Worm (Caenorhabditis elegans): ENCODE results near the gene F37A8.2.

Gene F37A8.2

DNA sequence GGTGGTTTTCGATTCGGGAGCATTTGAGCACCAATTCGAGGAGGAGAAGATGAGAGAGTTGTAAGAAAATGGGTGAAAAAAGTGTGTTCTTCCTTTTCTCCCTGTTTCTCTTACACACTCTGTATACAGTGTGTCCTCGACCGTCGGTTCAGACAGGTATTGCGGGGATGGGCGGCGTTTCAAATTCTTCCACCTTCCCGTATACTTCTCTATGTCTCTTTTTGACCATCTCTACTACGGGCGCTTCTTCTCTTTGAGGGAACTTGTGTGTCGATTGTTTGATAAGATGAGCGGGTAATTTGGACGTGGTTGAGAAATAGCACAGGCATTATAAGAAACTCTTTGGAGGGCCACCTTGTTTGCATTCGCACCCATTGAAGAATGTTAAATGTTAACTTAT is 43.7 kb downstream of the F37A8.2 start (continued):
- TF ChIP-seq aha-1 (tag) = peak; percentile 2
- TF ChIP-seq lin-15B (tag; optimal IDR thresholded peaks at IDR 0.05) = no peak
- TF ChIP-seq madf-5 (GFP tag; IDR thresholded peaks at IDR 0.05) = no peak
- TF ChIP-seq daf-19 (GFP tag; conservative IDR thresholded peaks at IDR 0.05) = no peak
- no peak for TF ChIP-seq egl-43 (GFP tag; IDR thresholded peaks at IDR 0.05)
- no peak for TF ChIP-seq lin-38 (GFP tag; IDR thresholded peaks at IDR 0.05)
- TF ChIP-seq F26F4.8 (GFP tag; conservative IDR thresholded peaks at IDR 0.05) = no peak
- TF ChIP-seq nhr-77 (tag; optimal IDR thresholded peaks at IDR 0.05) = peak; percentile 78
- peak; percentile 33 for TF ChIP-seq mep-1 (tag; optimal IDR thresholded peaks at IDR 0.05)
- TF ChIP-seq zip-2 (tag; optimal IDR thresholded peaks at IDR 0.05) = no peak
- TF ChIP-seq Y48G9A.11 (GFP tag; IDR thresholded peaks at IDR 0.05) = no peak
- no peak for TF ChIP-seq spr-3 (GFP tag; optimal IDR thresholded peaks at IDR 0.05)
- no peak for TF ChIP-seq zfp-2 (tag; optimal IDR thresholded peaks at IDR 0.05)
- no peak for TF ChIP-seq ama-1 (optimal IDR thresholded peaks at IDR 0.05)
- TF ChIP-seq dpl-1 (GFP tag; optimal IDR thresholded peaks at IDR 0.05) = peak; percentile 42
- no peak for TF ChIP-seq F44E2.7 (GFP tag; IDR thresholded peaks at IDR 0.05)
- no peak for TF ChIP-seq nhr-11 (tag; optimal IDR thresholded peaks at IDR 0.05)
- TF ChIP-seq lsy-2 (tag; optimal IDR thresholded peaks at IDR 0.05) = peak in 1 of 2 experiments; percentile 37
- no peak for TF ChIP-seq fos-1 (tag; optimal IDR thresholded peaks at IDR 0.05)
- TF ChIP-seq mdt-29 (GFP tag; IDR thresholded peaks at IDR 0.05) = no peak
- TF ChIP-seq hlh-11 (tag; optimal IDR thresholded peaks at IDR 0.05) = peak; percentile 69
- TF ChIP-seq Y105C5A.15 (GFP tag; IDR thresholded peaks at IDR 0.05) = no peak
- no peak for TF ChIP-seq T26A8.4 (GFP tag; IDR thresholded peaks at IDR 0.05)
- TF ChIP-seq fkh-10 (GFP tag; optimal IDR thresholded peaks at IDR 0.05) = no peak
- TF ChIP-seq set-16 (GFP tag; IDR thresholded peaks at IDR 0.05) = no peak
- TF ChIP-seq nhr-10 (tag; optimal IDR thresholded peaks at IDR 0.05) = no peak
- no peak for TF ChIP-seq zfp-3 (GFP tag; conservative IDR thresholded peaks at IDR 0.05)

DNA sequence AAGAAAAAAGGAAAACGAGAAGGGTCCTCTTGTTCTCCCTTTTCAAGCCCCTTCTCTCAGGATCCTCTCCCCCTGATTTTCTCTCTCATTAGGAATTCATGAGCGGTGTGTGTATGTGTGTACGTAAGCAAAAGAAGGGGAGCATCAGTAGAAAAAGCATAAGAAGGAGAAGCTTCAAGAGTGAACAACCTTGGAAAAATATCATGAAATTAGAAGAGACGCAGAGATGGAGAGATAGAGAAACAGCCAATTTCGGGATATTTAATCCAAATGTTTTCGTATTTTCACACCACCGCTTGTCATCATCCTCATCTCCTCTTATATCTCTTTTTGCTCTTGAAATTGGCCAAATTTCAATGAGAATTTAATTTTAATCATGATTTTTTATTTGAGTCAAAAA is 48.2 kb downstream of the F37A8.2 start:
- TF ChIP-seq aha-1 (tag) (peak; percentile 7), sdz-12 (GFP tag; optimal IDR thresholded peaks at IDR 0.05) (no peak)

Measured in whole organism, L4 larva.